Worm (Caenorhabditis elegans) whole organism, young adult: ENCODE results near the gene F47B8.10.

Experiments
- T07F8.4 ChIP-seq: sonication (generic microtip); optimal IDR thresholded peaks from 2 replicates; lab custom pipeline; 2016; ENCODE audit warnings: mild to moderate bottlenecking, missing genetic modification characterization, moderate library complexity, missing compliant biosample characterization
- gei-17 ChIP-seq: fragments of 200-800 bp; sonication (Bioruptor generic); optimal IDR thresholded peaks from 2 replicates; lab custom pipeline; 2018; ENCODE audit warnings: mild to moderate bottlenecking, missing genetic modification characterization, missing compliant biosample characterization
- lsl-1 ChIP-seq: fragments of 200-800 bp; sonication (Bioruptor generic); optimal IDR thresholded peaks from 2 replicates; lab custom pipeline; 2018; ENCODE audit warnings: mild to moderate bottlenecking, missing genetic modification characterization, moderate library complexity, missing compliant biosample characterization
- snpc-4 ChIP-seq, 5 experiments: fragments of 150-350 bp in 1 of 5; sonication (generic microtip) in 4 of 5; optimal IDR thresholded peaks; 2 replicates each; lab custom pipeline; 2014 to 2018; ENCODE audit warnings: missing genetic modification characterization in 5 of 5, missing biosample characterization in 3 of 5, antibody characterized with exemption in 2 of 5, mild to moderate bottlenecking in 2 of 5, missing compliant biosample characterization in 2 of 5, missing genotype in 2 of 5, moderate library complexity in 2 of 5, missing genetic modification reagents in 1 of 5

ce11 chrV:14393504-14393903, 51.7 kb downstream of the F47B8.10 start, which contains the start of gene C15H11.1:
- no peak for TF ChIP-seq lsl-1 (GFP tag; lab: Kevin White, UChicago)
- no peak for TF ChIP-seq snpc-4 (GFP tag; optimal IDR thresholded peaks at IDR 0.05; lab: Kevin White, UChicago)
- TF ChIP-seq snpc-4 (tag; optimal IDR thresholded peaks at IDR 0.05; lab: Kevin White, UChicago) = no peak
- TF ChIP-seq gei-17 (GFP tag; lab: Kevin White, UChicago) = no peak
- TF ChIP-seq T07F8.4 (tag; lab: Kevin White, UChicago) = no peak
